Worm (Caenorhabditis elegans) whole organism, midembryonic: Measurements from ENCODE around the gene xrn-2.

Experiments used
- T22C8.4 ChIP-seq: fragments of 200-800 bp; sonication (Bioruptor generic); IDR thresholded peaks from 2 replicates; pipeline ENCODE4 v1.3.6; 2022; ENCODE audit warnings: missing genetic modification characterization, missing compliant biosample characterization
- cog-1 ChIP-seq: sonication (generic microtip); optimal IDR thresholded peaks from 2 replicates; lab custom pipeline; 2016; ENCODE audit warnings: missing genetic modification characterization, missing compliant biosample characterization
- flt-1 ChIP-seq: fragments of 200-800 bp; sonication (Bioruptor generic); IDR thresholded peaks from 2 replicates; pipeline ENCODE4 v1.3.6; 2022; ENCODE audit warnings: missing genetic modification characterization, missing compliant biosample characterization
- klf-2 ChIP-seq: fragments of 200-800 bp; sonication (Bioruptor generic); conservative IDR thresholded peaks from 2 replicates; pipeline ENCODE4 v1.3.6; 2022; ENCODE audit warnings: missing genetic modification reagents, missing genetic modification characterization, missing compliant biosample characterization
- med-1 ChIP-seq: sonication (generic microtip); optimal IDR thresholded peaks from 2 replicates; lab custom pipeline; 2017; ENCODE audit warnings: missing genetic modification characterization, mild to moderate bottlenecking, missing compliant biosample characterization, antibody characterized with exemption, missing genetic modification reagents; ENCODE audit not compliant: insufficient read depth
- ref-1 ChIP-seq: fragments of 200-800 bp; sonication (Bioruptor generic); conservative IDR thresholded peaks from 2 replicates; pipeline ENCODE4 v1.3.6; 2022; ENCODE audit warnings: missing genetic modification reagents, missing genetic modification characterization, missing compliant biosample characterization
- tab-1 ChIP-seq: fragments of 200-800 bp; sonication (Bioruptor generic); IDR thresholded peaks from 2 replicates; pipeline ENCODE4 v1.3.6; 2022; ENCODE audit warnings: missing genetic modification characterization, missing compliant biosample characterization
- ztf-23 ChIP-seq: fragments of 200-800 bp; sonication (Bioruptor generic); IDR thresholded peaks from 2 replicates; pipeline ENCODE4 v1.3.6; 2022; ENCODE audit warnings: missing genetic modification reagents, missing genetic modification characterization, missing compliant biosample characterization
- ztf-29 ChIP-seq: fragments of 200-800 bp; sonication (Bioruptor generic); IDR thresholded peaks from 2 replicates; pipeline ENCODE4 v1.3.6; 2022; ENCODE audit warnings: missing genetic modification reagents, missing genetic modification characterization, missing compliant biosample characterization

xrn-2 gene

DNA sequence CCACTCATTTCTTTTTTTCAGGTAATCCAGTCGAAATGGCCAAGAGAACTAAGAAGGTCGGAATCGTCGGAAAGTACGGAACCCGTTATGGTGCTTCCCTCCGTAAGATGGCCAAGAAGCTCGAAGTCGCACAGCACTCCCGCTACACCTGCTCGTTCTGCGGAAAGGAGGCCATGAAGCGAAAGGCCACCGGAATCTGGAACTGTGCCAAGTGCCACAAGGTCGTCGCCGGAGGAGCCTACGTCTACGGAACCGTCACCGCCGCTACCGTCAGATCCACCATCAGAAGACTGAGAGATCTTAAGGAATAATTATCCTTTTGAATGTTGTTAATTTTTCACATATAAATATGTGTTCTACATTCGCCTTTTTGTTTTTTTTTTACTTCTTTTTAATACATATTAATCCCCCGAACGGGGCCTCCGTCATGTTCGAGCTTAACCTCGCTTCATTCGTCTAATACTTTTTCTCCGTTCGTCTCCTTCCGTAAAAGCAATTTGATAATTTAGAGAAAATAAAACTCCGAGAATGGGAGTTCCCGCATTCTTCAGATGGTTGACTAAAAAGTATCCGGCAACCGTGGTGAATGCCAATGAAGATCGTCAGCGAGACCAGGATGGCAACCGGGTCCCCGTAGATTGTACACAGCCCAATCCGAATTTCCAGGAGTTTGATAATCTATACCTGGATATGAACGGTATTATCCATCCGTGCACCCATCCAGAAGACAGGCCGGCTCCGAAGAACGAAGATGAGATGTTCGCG, at the start of gene xrn-2, which contains the start of gene rpl-43:
Gene xrn-2 (plus strand): TSS at position 510 of the 765 bp plus-strand sequence.
Gene rpl-43 (plus strand): TSS at position 36 of the 765 bp plus-strand sequence.
- TF ChIP-seq ztf-29 (no peak), T22C8.4 (GFP tag; lab: Robert Waterston, UW) (no peak), med-1 (GFP tag; lab: Kevin White, UChicago) (no peak), cog-1 (tag; lab: Kevin White, UChicago) (no peak), ref-1 (GFP tag; lab: Robert Waterston, UW) (no peak), ztf-23 (no peak), tab-1 (GFP tag; lab: Robert Waterston, UW) (no peak), klf-2 (GFP tag; lab: Robert Waterston, UW) (no peak), flt-1 (GFP tag; lab: Robert Waterston, UW) (no peak)

DNA sequence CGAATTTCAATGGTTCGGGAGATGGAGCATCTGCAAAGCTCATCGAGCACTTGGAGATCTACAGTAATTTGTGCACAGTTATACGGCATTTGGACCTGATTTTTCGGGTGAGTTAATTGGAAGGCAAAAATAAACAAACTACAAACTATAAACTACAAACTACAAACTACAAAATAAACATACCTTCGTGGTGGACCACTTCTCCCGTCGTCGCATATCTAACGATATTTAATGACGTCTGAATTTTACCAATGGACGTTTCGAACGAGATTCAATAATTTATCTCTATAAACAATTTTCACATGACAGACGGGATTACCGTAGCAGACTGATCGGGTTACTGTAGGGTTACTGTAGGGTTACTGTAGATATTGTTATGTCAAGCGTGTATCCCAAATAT, 49.4 kb upstream of the xrn-2 start:
- TF ChIP-seq flt-1 (GFP tag; lab: Robert Waterston, UW) (no peak), ztf-23 (no peak), klf-2 (GFP tag; lab: Robert Waterston, UW) (no peak), ztf-29 (no peak), med-1 (GFP tag; lab: Kevin White, UChicago) (no peak), T22C8.4 (GFP tag; lab: Robert Waterston, UW) (no peak), cog-1 (tag; lab: Kevin White, UChicago) (no peak), ref-1 (GFP tag; lab: Robert Waterston, UW) (no peak), tab-1 (GFP tag; lab: Robert Waterston, UW) (no peak)

- no peak for TF ChIP-seq ztf-23
- no peak for TF ChIP-seq cog-1 (tag; lab: Kevin White, UChicago)
- no peak for TF ChIP-seq tab-1 (GFP tag; lab: Robert Waterston, UW)
- TF ChIP-seq T22C8.4 (GFP tag; lab: Robert Waterston, UW), result no peak
- TF ChIP-seq ref-1 (GFP tag; lab: Robert Waterston, UW), result no peak
- no peak for TF ChIP-seq med-1 (GFP tag; lab: Kevin White, UChicago)
- TF ChIP-seq ztf-29, result no peak
- no peak for TF ChIP-seq flt-1 (GFP tag; lab: Robert Waterston, UW)
- no peak for TF ChIP-seq klf-2 (GFP tag; lab: Robert Waterston, UW)
These were observed 46.3 kb upstream of the xrn-2 start, which contains the start of gene cpg-7 for ce11 chrII:14109184-14109664. Gene cpg-7, minus strand, starts transcription at chrII:14109234.

- TF ChIP-seq flt-1 (GFP tag; lab: Robert Waterston, UW) (no peak), med-1 (GFP tag; lab: Kevin White, UChicago) (no peak), ztf-23 (no peak), cog-1 (tag; lab: Kevin White, UChicago) (no peak), klf-2 (GFP tag; lab: Robert Waterston, UW) (no peak), ref-1 (GFP tag; lab: Robert Waterston, UW) (no peak), tab-1 (GFP tag; lab: Robert Waterston, UW) (no peak), ztf-29 (no peak), T22C8.4 (GFP tag; lab: Robert Waterston, UW) (no peak)
These were observed 42.7 kb upstream of the xrn-2 start for ce11 chrII:14112842-14113241.

DNA sequence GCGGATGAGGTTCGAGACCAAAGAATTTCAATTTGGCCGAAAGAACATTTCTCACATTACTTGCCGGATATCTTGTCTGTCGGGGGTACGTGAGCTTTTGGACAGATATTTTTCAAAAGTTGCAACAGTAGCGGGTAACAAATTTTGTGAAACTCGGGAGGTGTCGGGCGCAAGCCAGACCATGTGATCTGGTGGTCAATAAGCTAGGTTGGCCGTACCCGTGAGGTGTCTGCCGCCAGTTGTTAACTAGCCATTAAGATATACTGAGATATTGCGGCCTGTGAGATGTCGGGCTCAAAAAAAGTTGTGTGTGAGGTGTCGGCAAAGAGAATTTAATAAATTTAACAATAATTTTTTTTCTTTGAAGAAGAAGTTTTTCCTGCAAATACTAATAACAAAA, 37.2 kb upstream of the xrn-2 start:
- no peak for TF ChIP-seq klf-2 (GFP tag; lab: Robert Waterston, UW)
- no peak for TF ChIP-seq flt-1 (GFP tag; lab: Robert Waterston, UW)
- TF ChIP-seq ztf-23, result no peak
- no peak for TF ChIP-seq med-1 (GFP tag; lab: Kevin White, UChicago)
- TF ChIP-seq ref-1 (GFP tag; lab: Robert Waterston, UW), result no peak
- no peak for TF ChIP-seq ztf-29
- no peak for TF ChIP-seq cog-1 (tag; lab: Kevin White, UChicago)
- TF ChIP-seq T22C8.4 (GFP tag; lab: Robert Waterston, UW), result no peak
- TF ChIP-seq tab-1 (GFP tag; lab: Robert Waterston, UW), result no peak

DNA sequence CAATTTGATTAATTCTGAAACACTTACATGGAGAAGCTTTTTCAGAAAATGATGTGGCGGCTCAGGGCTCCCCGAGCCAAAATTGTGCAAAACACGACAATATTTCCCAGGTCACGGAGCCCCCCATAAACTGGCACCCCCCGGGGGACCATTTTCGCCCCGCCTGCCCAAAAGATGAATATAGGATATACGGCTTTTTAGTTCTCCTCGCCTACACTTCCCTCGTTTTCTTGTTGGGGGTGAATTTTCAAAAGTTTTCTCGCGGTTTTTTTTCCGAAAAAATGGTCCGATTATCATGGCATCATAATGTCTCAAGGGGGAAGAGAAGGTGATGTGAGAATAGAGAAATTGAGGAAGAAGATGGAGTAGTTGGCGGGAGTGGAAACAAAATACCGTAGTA, 33.5 kb upstream of the xrn-2 start, which contains the start of gene K09E4.4:
Gene K09E4.4 (minus strand): TSS at position 101 of the 400 bp plus-strand sequence.
- TF ChIP-seq cog-1 (tag; lab: Kevin White, UChicago) (no peak), ztf-29 (no peak), T22C8.4 (GFP tag; lab: Robert Waterston, UW) (no peak), tab-1 (GFP tag; lab: Robert Waterston, UW) (no peak), flt-1 (GFP tag; lab: Robert Waterston, UW) (no peak)

DNA sequence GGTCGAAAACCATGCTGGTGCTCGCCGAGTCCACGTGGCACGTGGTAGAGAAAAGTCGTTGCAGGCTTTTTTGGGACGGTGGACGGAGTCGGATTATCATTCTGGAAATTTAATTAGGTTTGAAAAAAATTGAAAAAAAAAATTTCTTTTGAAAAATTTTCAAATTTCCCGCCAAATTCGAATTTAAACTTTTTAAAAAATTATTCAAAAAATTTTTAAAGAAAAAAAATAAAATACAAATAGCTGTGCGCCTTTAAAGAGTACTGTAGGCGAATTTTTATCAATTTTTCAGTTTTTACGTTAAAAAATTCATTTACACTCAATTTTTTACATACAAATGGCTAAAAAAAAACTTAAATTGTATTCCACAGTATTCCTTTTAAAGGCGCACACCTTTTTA, 28.7 kb upstream of the xrn-2 start, which contains the start of gene K09E4.3:
Gene K09E4.3 (minus strand): TSS at position 101 of the 400 bp plus-strand sequence.
- no peak for TF ChIP-seq ztf-23
- no peak for TF ChIP-seq tab-1 (GFP tag; lab: Robert Waterston, UW)
- no peak for TF ChIP-seq ztf-29
- no peak for TF ChIP-seq klf-2 (GFP tag; lab: Robert Waterston, UW)
- TF ChIP-seq cog-1 (tag; lab: Kevin White, UChicago), result no peak
- no peak for TF ChIP-seq T22C8.4 (GFP tag; lab: Robert Waterston, UW)

DNA sequence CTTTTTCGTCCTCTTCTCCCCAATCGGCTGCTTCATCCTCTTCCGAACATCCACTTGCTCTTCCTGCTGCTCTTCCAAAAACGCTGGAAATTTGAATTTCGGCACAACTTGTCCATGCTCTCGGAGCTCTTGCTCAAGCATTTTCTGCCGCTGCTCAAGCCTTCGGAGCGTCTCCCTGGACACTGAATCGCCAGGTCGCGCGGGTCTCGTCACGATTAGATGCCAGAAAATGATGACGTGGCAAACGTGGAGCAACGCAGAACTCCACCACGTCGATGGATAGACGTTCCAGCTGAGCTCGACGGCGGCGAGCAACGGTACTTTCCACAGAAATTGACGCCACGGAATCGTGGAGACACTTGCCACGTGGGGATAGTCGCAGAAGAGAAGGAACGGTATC, 26.4 kb upstream of the xrn-2 start:
- TF ChIP-seq tab-1 (GFP tag; lab: Robert Waterston, UW) (no peak), ztf-23 (no peak), klf-2 (GFP tag; lab: Robert Waterston, UW) (no peak), flt-1 (GFP tag; lab: Robert Waterston, UW) (no peak), cog-1 (tag; lab: Kevin White, UChicago) (no peak)

ce11 chrII:14132733-14133132, 22.8 kb upstream of the xrn-2 start, which contains the start of gene algn-3:
Gene algn-3, minus strand, starts transcription at chrII:14132833.
- TF ChIP-seq ztf-23 (no peak), med-1 (GFP tag; lab: Kevin White, UChicago) (no peak), cog-1 (tag; lab: Kevin White, UChicago) (no peak), ztf-29 (no peak), tab-1 (GFP tag; lab: Robert Waterston, UW) (no peak), flt-1 (GFP tag; lab: Robert Waterston, UW) (no peak), T22C8.4 (GFP tag; lab: Robert Waterston, UW) (no peak), ref-1 (GFP tag; lab: Robert Waterston, UW) (no peak), klf-2 (GFP tag; lab: Robert Waterston, UW) (no peak)
